Fruit fly (Drosophila melanogaster): ENCODE data around the gene ovm.

dm6 chr2L:123007-123327, 17.8 kb downstream of the ovm start:
- TF ChIP-seq CG32121 (GFP tag; IDR thresholded peaks at IDR 0.05) (no peak), EcR (GFP tag; optimal IDR thresholded peaks at IDR 0.05) (no peak), gl (tag; optimal IDR thresholded peaks at IDR 0.05) (no peak)
